Worm (Caenorhabditis elegans): ENCODE results near the gene nmur-2.
A peak's percentile ranks its signal among the peaks of the same experiment; 100 is the strongest.

Gene nmur-2

DNA sequence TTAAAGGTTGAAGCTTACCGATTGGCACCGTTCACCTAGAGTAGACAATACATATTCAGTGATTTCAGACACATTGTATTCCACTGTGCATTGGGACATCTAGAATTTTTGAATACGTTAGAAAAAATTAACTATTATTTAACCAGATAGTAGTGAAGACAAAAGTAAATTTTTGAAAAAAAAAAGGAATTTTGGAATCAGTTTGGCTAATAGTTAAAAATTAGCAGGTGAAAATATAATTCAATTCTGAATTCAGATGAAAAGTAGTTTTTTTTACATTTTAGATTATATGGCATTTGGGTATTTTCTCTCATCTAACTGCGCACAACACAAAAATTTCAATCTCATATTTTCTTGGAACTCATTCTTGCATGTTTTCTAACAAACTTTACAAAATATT, at the start of gene nmur-2:
TSS of gene nmur-2 (minus strand) at position 101 of the 400 bp plus-strand sequence.
- peak; percentile 0 for TF ChIP-seq hlh-4 (tag; optimal IDR thresholded peaks at IDR 0.05)
- no peak for TF ChIP-seq nhr-28 (tag; optimal IDR thresholded peaks at IDR 0.05)
- TF ChIP-seq mab-9 (GFP tag; IDR thresholded peaks at IDR 0.05) = no peak

DNA sequence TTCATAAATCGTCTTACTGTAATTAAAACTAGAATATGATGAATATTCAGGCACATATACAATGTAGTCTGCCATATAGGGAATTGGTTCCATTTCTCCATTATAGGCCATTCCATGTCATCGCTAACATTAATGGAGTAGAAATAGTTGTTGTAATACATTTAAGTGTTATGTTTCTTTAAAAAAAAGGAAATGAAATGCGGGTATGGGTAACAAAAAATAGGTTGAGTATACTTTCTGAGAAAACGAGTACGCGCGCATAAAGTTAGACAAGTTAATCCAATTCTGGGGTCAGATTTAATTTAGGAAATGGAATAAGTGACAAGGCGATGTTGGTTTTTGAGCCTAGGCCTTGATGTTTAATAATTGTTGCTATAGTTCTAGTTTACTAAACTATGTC, 48.9 kb upstream of the nmur-2 start, which contains the start of gene T01D1.7:
TSS of gene T01D1.7 (minus strand) at position 101 of the 400 bp plus-strand sequence.
- no peak for TF ChIP-seq unc-130 (tag; optimal IDR thresholded peaks at IDR 0.05)
- TF ChIP-seq nhr-71 (tag; optimal IDR thresholded peaks at IDR 0.05) = peak; percentile 40
- no peak for TF ChIP-seq ceh-90 (tag; optimal IDR thresholded peaks at IDR 0.05)
- no peak for TF ChIP-seq nhr-11 (tag; optimal IDR thresholded peaks at IDR 0.05)
- no peak for TF ChIP-seq ceh-88 (GFP tag; IDR thresholded peaks at IDR 0.05)
- peak; percentile 3 for TF ChIP-seq irx-1 (tag; optimal IDR thresholded peaks at IDR 0.05)
- peak; percentile 16 for TF ChIP-seq nhr-47 (tag; optimal IDR thresholded peaks at IDR 0.05)
- TF ChIP-seq fkh-8 (tag; optimal IDR thresholded peaks at IDR 0.05) = peak; percentile 15
- TF ChIP-seq lin-15B (tag; optimal IDR thresholded peaks at IDR 0.05) = no peak
- no peak for TF ChIP-seq tbx-2 (tag; optimal IDR thresholded peaks at IDR 0.05)

ce11 chrII:163229-163628, 38.4 kb upstream of the nmur-2 start:
- peak in 1 of 6 experiments; percentile 9 for TF ChIP-seq elt-3 (tag; optimal IDR thresholded peaks at IDR 0.05)
- TF ChIP-seq ztf-4 (tag; optimal IDR thresholded peaks at IDR 0.05) = no peak
- TF ChIP-seq fos-1 (tag; optimal IDR thresholded peaks at IDR 0.05) = no peak
- TF ChIP-seq dsc-1 (tag; optimal IDR thresholded peaks at IDR 0.05) = no peak
- no peak for TF ChIP-seq unc-30 (tag; optimal IDR thresholded peaks at IDR 0.05)
- no peak for TF ChIP-seq C04F5.9 (tag; optimal IDR thresholded peaks at IDR 0.05)
- no peak for TF ChIP-seq efl-1 (optimal IDR thresholded peaks at IDR 0.05)
- TF ChIP-seq efl-1 (GFP tag; optimal IDR thresholded peaks at IDR 0.05 in 1 of 2) = peak in 1 of 2 experiments; percentile 76
- TF ChIP-seq mef-2 (tag; optimal IDR thresholded peaks at IDR 0.05) = no peak
- no peak for TF ChIP-seq efl-3 (GFP tag; optimal IDR thresholded peaks at IDR 0.05)
- no peak for TF ChIP-seq tlp-1 (tag; optimal IDR thresholded peaks at IDR 0.05)
- no peak for TF ChIP-seq alr-1 (tag; optimal IDR thresholded peaks at IDR 0.05; ENCODE audit: borderline replicate concordance)
- peak; percentile 37 for TF ChIP-seq lin-14 (GFP tag; optimal IDR thresholded peaks at IDR 0.05)
- TF ChIP-seq Y116A8C.19 (tag; optimal IDR thresholded peaks at IDR 0.05; ENCODE audit: borderline replicate concordance) = no peak
- TF ChIP-seq hpl-2 (GFP tag; optimal IDR thresholded peaks at IDR 0.05) = no peak
- TF ChIP-seq ceh-88 (GFP tag; IDR thresholded peaks at IDR 0.05) = no peak
- no peak for TF ChIP-seq fkh-10 (GFP tag; optimal IDR thresholded peaks at IDR 0.05)
- no peak for TF ChIP-seq nhr-20 (tag; optimal IDR thresholded peaks at IDR 0.05)
- TF ChIP-seq vab-15 (tag; optimal IDR thresholded peaks at IDR 0.05) = no peak
- no peak for TF ChIP-seq sup-37 (GFP tag; optimal IDR thresholded peaks at IDR 0.05)
- no peak for TF ChIP-seq F16B12.6 (tag; optimal IDR thresholded peaks at IDR 0.05)
- TF ChIP-seq irx-1 (tag; optimal IDR thresholded peaks at IDR 0.05) = no peak
- TF ChIP-seq mep-1 (tag; optimal IDR thresholded peaks at IDR 0.05) = no peak
- no peak for TF ChIP-seq lir-3 (tag; optimal IDR thresholded peaks at IDR 0.05; ENCODE audit: poor library complexity)
- no peak for TF ChIP-seq fkh-8 (tag; optimal IDR thresholded peaks at IDR 0.05)
- no peak for TF ChIP-seq nhr-47 (tag; optimal IDR thresholded peaks at IDR 0.05)
- TF ChIP-seq pag-3 (tag; optimal IDR thresholded peaks at IDR 0.05; ENCODE audit: borderline replicate concordance, insufficient read depth) = no peak
- TF ChIP-seq xbp-1 (tag; optimal IDR thresholded peaks at IDR 0.05) = no peak
- peak; percentile 68 for TF ChIP-seq nhr-85 (tag)
- no peak for TF ChIP-seq tbx-2 (tag; optimal IDR thresholded peaks at IDR 0.05)
- TF ChIP-seq nhr-11 (tag; optimal IDR thresholded peaks at IDR 0.05) = no peak
- no peak for TF ChIP-seq unc-62 (GFP tag; optimal IDR thresholded peaks at IDR 0.05)
- no peak for TF ChIP-seq C34B4.2 (tag; optimal IDR thresholded peaks at IDR 0.05)
- no peak for TF ChIP-seq snpc-4 (tag; optimal IDR thresholded peaks at IDR 0.05)
- TF ChIP-seq fkh-4 (tag; optimal IDR thresholded peaks at IDR 0.05; ENCODE audit: borderline replicate concordance) = no peak

All from whole organism, L1 larva.